Fruit fly (Drosophila melanogaster): ENCODE results near the gene CG9391.
A peak's percentile ranks its signal among the peaks of the same experiment; 100 is the strongest.

The CG9391 gene

dm6 chr3L:21252932-21253760 lies 15.0 kb downstream of the CG9391 start (continued):
- TF ChIP-seq OdsH (GFP tag; optimal IDR thresholded peaks at IDR 0.05) (peak; percentile 47), CG8119 (GFP tag; IDR thresholded peaks at IDR 0.05) (no peak), CG15336 (GFP tag; IDR thresholded peaks at IDR 0.05) (no peak), CG8319 (GFP tag; optimal IDR thresholded peaks at IDR 0.05) (peak; percentile 31), CG11762 (GFP tag; optimal IDR thresholded peaks at IDR 0.05; ENCODE audit: insufficient read depth) (no peak), fd85E (GFP tag; optimal IDR thresholded peaks at IDR 0.05) (no peak), Hr38 (GFP tag; optimal IDR thresholded peaks at IDR 0.05) (no peak), CG34406 (GFP tag; optimal IDR thresholded peaks at IDR 0.05) (peak; percentile 53), salr (GFP tag; optimal IDR thresholded peaks at IDR 0.05) (peak; percentile 1 to 80), lz (GFP tag; optimal IDR thresholded peaks at IDR 0.05) (peak; percentile 59), CG32006 (GFP tag; optimal IDR thresholded peaks at IDR 0.05) (peak; percentile 36), Eip93F (GFP tag; optimal IDR thresholded peaks at IDR 0.05) (no peak), CG10669 (GFP tag; optimal IDR thresholded peaks at IDR 0.05) (peak; percentile 80), Met (GFP tag; optimal IDR thresholded peaks at IDR 0.05) (peak; percentile 49)

- 0 out of 3 replicates have a peak, but pooled peaks have one; percentile 8 for TF ChIP-seq CG8119 (GFP tag; IDR thresholded peaks at IDR 0.05)
- TF ChIP-seq svp (GFP tag), result peak; percentile 84
- peak; percentile 95 for TF ChIP-seq CG11902 (GFP tag; optimal IDR thresholded peaks at IDR 0.05)
- peak; percentile 8 for TF ChIP-seq Hr39 (GFP tag; optimal IDR thresholded peaks at IDR 0.05)
- TF ChIP-seq salr (GFP tag; optimal IDR thresholded peaks at IDR 0.05), result no peak
- peak in 1 of 2 experiments; percentile 40 for TF ChIP-seq ss (GFP tag; optimal IDR thresholded peaks at IDR 0.05)
- TF ChIP-seq Sox102F (GFP tag; optimal IDR thresholded peaks at IDR 0.05), result peak; percentile 13
- peak; percentile 15; the same call in 1 of the 3 replicates for TF ChIP-seq eg (GFP tag; IDR thresholded peaks at IDR 0.05)
- no peak for TF ChIP-seq Hr4 (GFP tag; optimal IDR thresholded peaks at IDR 0.05)
Observed at dm6 chr3L:21252525-21252924, 15.6 kb downstream of the CG9391 start.

- TF ChIP-seq CG31627 (GFP tag; optimal IDR thresholded peaks at IDR 0.05) (peak; percentile 40), svp (GFP tag) (peak; percentile 61), Ets96B (tag; optimal IDR thresholded peaks at IDR 0.05) (peak; percentile 71), CG3919 (GFP tag; optimal IDR thresholded peaks at IDR 0.05) (peak; percentile 72), CG9139 (GFP tag; optimal IDR thresholded peaks at IDR 0.05) (peak; percentile 41), Hr39 (GFP tag; optimal IDR thresholded peaks at IDR 0.05) (peak; percentile 45), Blimp-1 (GFP tag; optimal IDR thresholded peaks at IDR 0.05) (no peak), CG15336 (GFP tag; IDR thresholded peaks at IDR 0.05) (peak; percentile 69), achi (GFP tag; optimal IDR thresholded peaks at IDR 0.05) (peak; percentile 49), CG11762 (GFP tag; optimal IDR thresholded peaks at IDR 0.05; ENCODE audit: insufficient read depth) (peak; percentile 56), CG7368 (GFP tag; optimal IDR thresholded peaks at IDR 0.05) (peak; percentile 59), cyc (GFP tag; optimal IDR thresholded peaks at IDR 0.05) (peak; percentile 51), dac (GFP tag; optimal IDR thresholded peaks at IDR 0.05) (peak; percentile 35), Hr4 (GFP tag; optimal IDR thresholded peaks at IDR 0.05) (peak; percentile 34), fd85E (GFP tag; optimal IDR thresholded peaks at IDR 0.05) (no peak), CG16779 (tag; optimal IDR thresholded peaks at IDR 0.05) (no peak), Hr38 (GFP tag; optimal IDR thresholded peaks at IDR 0.05) (no peak), dsx (GFP tag; optimal IDR thresholded peaks at IDR 0.05; ENCODE audit: poor library complexity, severe bottlenecking) (peak; percentile 95), OdsH (GFP tag; optimal IDR thresholded peaks at IDR 0.05) (peak; percentile 62), Met (GFP tag; optimal IDR thresholded peaks at IDR 0.05) (peak; percentile 50), Sox102F (GFP tag; optimal IDR thresholded peaks at IDR 0.05) (peak; percentile 29), Eip75B (GFP tag; optimal IDR thresholded peaks at IDR 0.05) (peak; percentile 72), CG6808 (GFP tag; optimal IDR thresholded peaks at IDR 0.05) (peak; percentile 71), CG6854 (GFP tag; optimal IDR thresholded peaks at IDR 0.05) (no peak), eg (GFP tag; IDR thresholded peaks at IDR 0.05) (0 out of 3 replicates have a peak, but pooled peaks have one; percentile 50), ss (GFP tag; optimal IDR thresholded peaks at IDR 0.05) (peak; percentile 60 to 85), CG32006 (GFP tag; optimal IDR thresholded peaks at IDR 0.05) (peak; percentile 58), CG10669 (GFP tag; optimal IDR thresholded peaks at IDR 0.05) (peak; percentile 70), CG8632 (GFP tag; optimal IDR thresholded peaks at IDR 0.05) (peak; percentile 61), fkh (GFP tag; optimal IDR thresholded peaks at IDR 0.05) (no peak), CG3032 (tag; optimal IDR thresholded peaks at IDR 0.05) (peak; percentile 74), topi (GFP tag; optimal IDR thresholded peaks at IDR 0.05) (peak; percentile 60), CG34406 (GFP tag; optimal IDR thresholded peaks at IDR 0.05) (peak; percentile 50), fd59A (GFP tag; optimal IDR thresholded peaks at IDR 0.05) (peak; percentile 65), Smox (GFP tag; optimal IDR thresholded peaks at IDR 0.05) (peak; percentile 32), Ets21C (GFP tag; optimal IDR thresholded peaks at IDR 0.05) (peak; percentile 9), esn (GFP tag; optimal IDR thresholded peaks at IDR 0.05) (peak; percentile 56)
Observed at dm6 chr3L:21251381-21251780, 16.8 kb downstream of the CG9391 start.

Data from whole organism, prepupa.